Fruit fly (Drosophila melanogaster): ENCODE data around the gene CG9705.

CG9705 gene

DNA sequence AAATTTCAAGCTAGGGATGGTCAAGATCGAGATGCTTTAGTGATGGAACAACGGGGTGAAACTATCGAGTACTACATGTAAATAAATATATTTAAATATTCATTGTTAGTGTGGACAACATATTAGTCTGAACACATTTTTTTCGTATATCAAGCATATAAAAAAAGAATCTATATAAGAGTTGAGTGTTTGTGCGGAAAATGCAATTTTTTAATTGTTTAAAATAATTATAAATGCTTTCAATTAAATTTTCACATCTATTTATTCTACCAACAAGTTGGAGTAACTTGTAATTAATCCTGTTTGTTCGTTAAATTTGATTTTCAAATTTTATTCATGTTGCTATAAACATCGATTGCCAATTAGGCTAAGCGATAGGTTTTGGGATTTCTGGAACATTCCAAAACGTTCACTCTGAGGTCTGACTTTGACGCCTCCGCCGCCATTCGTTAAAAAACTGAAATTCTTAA, at the start of gene CG9705, which contains the start of gene mus302 (continued):
- TF ChIP-seq CG12236 (GFP tag; optimal IDR thresholded peaks at IDR 0.05), result no peak
- TF ChIP-seq CG6175 (GFP tag; IDR thresholded peaks at IDR 0.05), result no peak
- TF ChIP-seq bowl (GFP tag; IDR thresholded peaks at IDR 0.05), result no peak
- TF ChIP-seq her (GFP tag; optimal IDR thresholded peaks at IDR 0.05), result no peak
- no peak for TF ChIP-seq CG12744 (GFP tag; optimal IDR thresholded peaks at IDR 0.05)
- TF ChIP-seq CG8281 (tag; optimal IDR thresholded peaks at IDR 0.05), result no peak
- peak; percentile 33 for TF ChIP-seq CG17802 (tag; optimal IDR thresholded peaks at IDR 0.05)
- TF ChIP-seq CG7928 (GFP tag; optimal IDR thresholded peaks at IDR 0.05), result no peak
- peak; percentile 86 for TF ChIP-seq CG30020 (tag; optimal IDR thresholded peaks at IDR 0.05)
- TF ChIP-seq jing (GFP tag; optimal IDR thresholded peaks at IDR 0.05), result no peak
- no peak for TF ChIP-seq CG8359 (GFP tag; optimal IDR thresholded peaks at IDR 0.05; ENCODE audit: borderline replicate concordance)
- peak; percentile 31 for TF ChIP-seq Blimp-1 (GFP tag; optimal IDR thresholded peaks at IDR 0.05)
- TF ChIP-seq CG2875 (GFP tag; optimal IDR thresholded peaks at IDR 0.05), result no peak
- TF ChIP-seq sens-2 (GFP tag; IDR thresholded peaks at IDR 0.05), result no peak
- TF ChIP-seq CG3726 (GFP tag; IDR thresholded peaks at IDR 0.05), result no peak
- TF ChIP-seq Doc3 (GFP tag; IDR thresholded peaks at IDR 0.05; ENCODE audit: partially characterized antibody), result peak; percentile 69; the same call in 1 of the 3 replicates
- peak; percentile 33; the same call in 1 of the 2 replicates for TF ChIP-seq CG14441 (GFP tag; IDR thresholded peaks at IDR 0.05)
- no peak for TF ChIP-seq CG14965 (GFP tag; optimal IDR thresholded peaks at IDR 0.05; ENCODE audit: borderline replicate concordance)
- TF ChIP-seq CG9817 (tag; optimal IDR thresholded peaks at IDR 0.05), result peak; percentile 56
- peak; percentile 29; the same call in 1 of the 3 replicates for TF ChIP-seq CG34224 (GFP tag; IDR thresholded peaks at IDR 0.05; ENCODE audit: partially characterized antibody)
- peak; percentile 75 for TF ChIP-seq CG16813 (GFP tag; IDR thresholded peaks at IDR 0.05; ENCODE audit: partially characterized antibody)
- TF ChIP-seq CG2889 (GFP tag; IDR thresholded peaks at IDR 0.05), result 0 out of 3 replicates have a peak, but pooled peaks have one; percentile 25
- TF ChIP-seq CG12155 (GFP tag; optimal IDR thresholded peaks at IDR 0.05), result peak; percentile 33
- no peak for TF ChIP-seq Trl (optimal IDR thresholded peaks at IDR 0.05)
- TF ChIP-seq Trl (GFP tag; optimal IDR thresholded peaks at IDR 0.05), result no peak
- TF ChIP-seq H2.0 (GFP tag; IDR thresholded peaks at IDR 0.05), result no peak
- TF ChIP-seq CG2129 (GFP tag; IDR thresholded peaks at IDR 0.05; ENCODE audit: partially characterized antibody), result peak; percentile 58; the same call in 1 of the 2 replicates
- peak; percentile 22 for TF ChIP-seq fd3F (GFP tag; optimal IDR thresholded peaks at IDR 0.05)
- TF ChIP-seq CG31224 (GFP tag; IDR thresholded peaks at IDR 0.05), result 0 out of 2 replicates have a peak, but pooled peaks have one; percentile 20
- TF ChIP-seq danr (GFP tag; IDR thresholded peaks at IDR 0.05), result no peak
- TF ChIP-seq CG13424 (tag; optimal IDR thresholded peaks at IDR 0.05), result peak; percentile 62
- TF ChIP-seq CG12391 (tag; optimal IDR thresholded peaks at IDR 0.05), result peak; percentile 81
- TF ChIP-seq cwo (GFP tag; optimal IDR thresholded peaks at IDR 0.05), result no peak
- TF ChIP-seq peb (GFP tag; IDR thresholded peaks at IDR 0.05), result no peak
- TF ChIP-seq CG1529 (GFP tag; optimal IDR thresholded peaks at IDR 0.05), result no peak
- TF ChIP-seq cato (GFP tag; optimal IDR thresholded peaks at IDR 0.05; ENCODE audit: borderline replicate concordance), result no peak
- peak; percentile 56 for TF ChIP-seq Hr3 (GFP tag; optimal IDR thresholded peaks at IDR 0.05)
- TF ChIP-seq Mrtf (GFP tag; IDR thresholded peaks at IDR 0.05), result no peak
- TF ChIP-seq CG12659 (GFP tag; optimal IDR thresholded peaks at IDR 0.05), result peak; percentile 67
- TF ChIP-seq Lpt (GFP tag; optimal IDR thresholded peaks at IDR 0.05), result no peak
- TF ChIP-seq Neu2 (GFP tag; optimal IDR thresholded peaks at IDR 0.05; ENCODE audit: borderline replicate concordance), result no peak
- no peak for TF ChIP-seq gsb (GFP tag; IDR thresholded peaks at IDR 0.05)
- peak; percentile 68 for TF ChIP-seq gfzf (GFP tag; optimal IDR thresholded peaks at IDR 0.05)
- TF ChIP-seq E2f1 (GFP tag; IDR thresholded peaks at IDR 0.05), result peak; percentile 14; the same call in 1 of the 2 replicates
- no peak for TF ChIP-seq crc (GFP tag; optimal IDR thresholded peaks at IDR 0.05)
- no peak for TF ChIP-seq CG10654 (GFP tag; optimal IDR thresholded peaks at IDR 0.05)
- peak; percentile 68 for TF ChIP-seq Dp (GFP tag; optimal IDR thresholded peaks at IDR 0.05)
- peak; percentile 11 for TF ChIP-seq sd (tag; optimal IDR thresholded peaks at IDR 0.05)
- TF ChIP-seq Dad (GFP tag; optimal IDR thresholded peaks at IDR 0.05), result no peak
- TF ChIP-seq pum (GFP tag; optimal IDR thresholded peaks at IDR 0.05), result no peak

Data from whole organism, embryonic.